Worm (Caenorhabditis elegans): ENCODE results near the gene C39E9.12.

ce11 chrIV:13095462-13095861, 1.7 kb downstream of the C39E9.12 start, which contains the start of gene rfc-3:
- TF ChIP-seq snpc-4 (tag; optimal IDR thresholded peaks at IDR 0.05): no peak
- TF ChIP-seq nhr-76 (tag; optimal IDR thresholded peaks at IDR 0.05): no peak
- no peak for TF ChIP-seq ceh-82 (tag; optimal IDR thresholded peaks at IDR 0.05)
- TF ChIP-seq nhr-11 (tag; optimal IDR thresholded peaks at IDR 0.05): no peak
- TF ChIP-seq R02D3.7 (tag; optimal IDR thresholded peaks at IDR 0.05): no peak
- no peak for TF ChIP-seq ama-1 (optimal IDR thresholded peaks at IDR 0.05)
- TF ChIP-seq nhr-25 (tag; optimal IDR thresholded peaks at IDR 0.05): no peak
